Worm (Caenorhabditis elegans): ENCODE data around the gene T24E12.11.

DNA sequence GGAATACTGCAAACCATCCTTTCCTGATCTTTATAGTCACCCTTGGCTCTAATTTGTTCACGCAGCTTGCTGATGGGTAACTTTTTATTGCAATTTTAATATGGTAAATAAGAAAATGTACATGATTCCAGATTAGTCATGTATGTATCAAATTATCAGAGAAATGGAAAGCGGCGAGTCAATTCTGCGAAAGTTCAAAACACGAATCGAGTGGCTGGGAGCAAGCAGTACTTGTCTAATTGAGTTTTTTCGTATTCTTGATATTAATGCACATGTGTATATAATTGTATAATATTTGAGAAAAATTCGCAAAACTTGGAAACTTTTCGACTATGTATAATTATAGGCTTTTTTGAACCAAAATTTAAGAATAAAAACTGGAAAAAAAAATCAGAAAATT is 20.4 kb downstream of the T24E12.11 start, which contains the start of gene T24E12.12:
- no peak for TF ChIP-seq pqm-1 (tag; optimal IDR thresholded peaks at IDR 0.05)
- TF ChIP-seq pha-4 (tag; optimal IDR thresholded peaks at IDR 0.05) = no peak
- no peak for TF ChIP-seq nhr-28 (tag; optimal IDR thresholded peaks at IDR 0.05)

All from whole organism, L3 larva.